Worm (Caenorhabditis elegans) whole organism, L4 larva: ENCODE measurements around the gene C25A11.2.
A peak's percentile ranks its signal among the peaks of the same experiment; 100 is the strongest.

ENCODE experiments used
- D1046.2 ChIP-seq: fragments of 200-800 bp; sonication (Bioruptor generic); IDR thresholded peaks from 2 replicates; pipeline ENCODE4 v1.3.6; 2022; ENCODE audit warnings: missing genetic modification characterization, missing compliant biosample characterization
- F37D6.2 ChIP-seq: sonication (generic microtip); optimal IDR thresholded peaks from 2 replicates; lab custom pipeline; 2016; ENCODE audit warnings: mild to moderate bottlenecking, missing genetic modification characterization, missing compliant biosample characterization
- T20F7.1 ChIP-seq: fragments of 200-800 bp; sonication (Bioruptor generic); optimal IDR thresholded peaks from 2 replicates; lab custom pipeline; 2018; ENCODE audit warnings: mild to moderate bottlenecking, missing genetic modification characterization, missing compliant biosample characterization
- Y105C5A.15 ChIP-seq: fragments of 200-800 bp; sonication (Bioruptor generic); IDR thresholded peaks from 2 replicates; pipeline ENCODE4 v1.3.6; 2022; ENCODE audit warnings: missing genetic modification characterization, missing compliant biosample characterization
- Y75B8A.6 ChIP-seq: fragments of 200-800 bp; sonication (Bioruptor generic); IDR thresholded peaks from 2 replicates; pipeline ENCODE4 v1.3.6; 2022; ENCODE audit warnings: missing genetic modification reagents, missing genetic modification characterization, missing compliant biosample characterization
- ZK337.2 ChIP-seq: fragments of 200-800 bp; sonication (Bioruptor generic); IDR thresholded peaks from 2 replicates; pipeline ENCODE4 v1.3.6; 2022; ENCODE audit warnings: missing genetic modification reagents, missing genetic modification characterization, missing compliant biosample characterization
- aly-2 ChIP-seq: sonication (generic microtip); optimal IDR thresholded peaks from 2 replicates; lab custom pipeline; 2018; ENCODE audit warnings: missing biosample characterization, missing genetic modification characterization
- ama-1 ChIP-seq: fragments of 150-350 bp; optimal IDR thresholded peaks from 2 replicates; lab custom pipeline; 2014; ENCODE audit warnings: inconsistent platforms, mixed read lengths
- attf-4 ChIP-seq: sonication (generic microtip); optimal IDR thresholded peaks from 3 replicates; lab custom pipeline; 2017; ENCODE audit warnings: missing biosample characterization, missing genetic modification characterization
- ceh-32 ChIP-seq: sonication (generic microtip); optimal IDR thresholded peaks from 2 replicates; lab custom pipeline; 2016; ENCODE audit warnings: mild to moderate bottlenecking, missing genetic modification characterization, missing compliant biosample characterization; ENCODE audit not compliant: poor library complexity
- ceh-82 ChIP-seq: sonication (generic microtip); optimal IDR thresholded peaks from 2 replicates; lab custom pipeline; 2017; ENCODE audit warnings: missing biosample characterization, missing genetic modification characterization
- ces-1 ChIP-seq: fragments of 150-350 bp; sonication (generic microtip); optimal IDR thresholded peaks from 4 replicates; lab custom pipeline; 2014; ENCODE audit warnings: missing biosample characterization, missing genetic modification reagents, missing genetic modification characterization
- daf-12 ChIP-seq: fragments of 150-350 bp; optimal IDR thresholded peaks from 2 replicates; lab custom pipeline; 2014; ENCODE audit warnings: missing biosample characterization, missing genetic modification reagents, missing genetic modification characterization
- daf-16 ChIP-seq, 3 experiments: sonication (generic microtip); optimal IDR thresholded peaks; 2 replicates each; lab custom pipeline; 2016 to 2017; ENCODE audit warnings: missing genetic modification characterization in 3 of 3, missing genetic modification reagents in 3 of 3, mild to moderate bottlenecking in 2 of 3, missing compliant biosample characterization in 2 of 3, missing biosample characterization in 1 of 3, moderate library complexity in 1 of 3
- daf-19 ChIP-seq: fragments of 200-800 bp; sonication (Bioruptor generic); conservative IDR thresholded peaks from 2 replicates; pipeline ENCODE4 v1.3.6; 2022; ENCODE audit warnings: missing genetic modification characterization, missing compliant biosample characterization
- daf-8 ChIP-seq: fragments of 200-800 bp; sonication (Bioruptor generic); IDR thresholded peaks from 2 replicates; pipeline ENCODE4 v1.3.6; 2022; ENCODE audit warnings: missing genetic modification characterization, missing compliant biosample characterization
- dmd-6 ChIP-seq: fragments of 200-800 bp; sonication (Bioruptor generic); IDR thresholded peaks from 2 replicates; pipeline ENCODE4 v1.3.6; 2022; ENCODE audit warnings: missing genetic modification reagents, missing genetic modification characterization, missing compliant biosample characterization
- dpl-1 ChIP-seq: fragments of 150-350 bp; optimal IDR thresholded peaks from 2 replicates; lab custom pipeline; 2014; ENCODE audit warnings: missing biosample characterization, missing genetic modification reagents, missing genetic modification characterization
- dve-1 ChIP-seq: sonication (generic microtip); optimal IDR thresholded peaks from 2 replicates; lab custom pipeline; 2017; ENCODE audit warnings: antibody characterized with exemption, mild to moderate bottlenecking, missing genetic modification characterization, missing compliant biosample characterization; ENCODE audit not compliant: insufficient read depth
- fkh-10 ChIP-seq: fragments of 150-350 bp; optimal IDR thresholded peaks from 2 replicates; lab custom pipeline; 2014; ENCODE audit warnings: missing biosample characterization, missing genetic modification reagents, missing genetic modification characterization
- gei-8 ChIP-seq: fragments of 200-800 bp; sonication (Bioruptor generic); optimal IDR thresholded peaks from 2 replicates; lab custom pipeline; 2018; ENCODE audit warnings: mild to moderate bottlenecking, missing genetic modification characterization, missing compliant biosample characterization
- hlh-11 ChIP-seq: fragments of 200-800 bp; sonication (Bioruptor generic); optimal IDR thresholded peaks from 2 replicates; lab custom pipeline; 2018; ENCODE audit warnings: mild to moderate bottlenecking, missing genetic modification characterization, missing compliant biosample characterization
- lin-13 ChIP-seq: fragments of 150-350 bp; optimal IDR thresholded peaks from 2 replicates; lab custom pipeline; 2014; ENCODE audit warnings: missing biosample characterization, missing genetic modification reagents, missing genetic modification characterization
- lin-15B ChIP-seq: fragments of 150-350 bp; sonication (generic microtip); optimal IDR thresholded peaks from 3 replicates; lab custom pipeline; 2014; ENCODE audit warnings: missing biosample characterization, missing genetic modification characterization
- madf-9 ChIP-seq: fragments of 200-800 bp; sonication (Bioruptor generic); conservative IDR thresholded peaks from 2 replicates; pipeline ENCODE4 v1.3.6; 2022; ENCODE audit warnings: missing genetic modification reagents, missing genetic modification characterization, missing compliant biosample characterization
- mdt-29 ChIP-seq: fragments of 200-800 bp; sonication (Bioruptor generic); IDR thresholded peaks from 2 replicates; pipeline ENCODE4 v1.3.6; 2022; ENCODE audit warnings: missing genetic modification reagents, missing genetic modification characterization, missing compliant biosample characterization
- mes-2 ChIP-seq: sonication (generic microtip); optimal IDR thresholded peaks from 2 replicates; lab custom pipeline; 2016; ENCODE audit warnings: missing genotype, mild to moderate bottlenecking, missing genetic modification characterization, missing compliant biosample characterization; ENCODE audit not compliant: poor library complexity, severe bottlenecking
- nhr-28 ChIP-seq: fragments of 150-350 bp; optimal IDR thresholded peaks from 2 replicates; lab custom pipeline; 2014; ENCODE audit warnings: missing biosample characterization, missing genetic modification characterization
- nhr-6 ChIP-seq: fragments of 150-350 bp; optimal IDR thresholded peaks from 2 replicates; lab custom pipeline; 2014; ENCODE audit warnings: missing biosample characterization, missing genetic modification characterization
- nhr-76 ChIP-seq: fragments of 150-350 bp; optimal IDR thresholded peaks from 2 replicates; lab custom pipeline; 2014; ENCODE audit warnings: missing biosample characterization, missing genetic modification characterization
- nhr-77 ChIP-seq: fragments of 150-350 bp; optimal IDR thresholded peaks from 2 replicates; lab custom pipeline; 2014; ENCODE audit warnings: missing biosample characterization, missing genetic modification characterization
- pha-4 ChIP-seq, 2 experiments: fragments of 150-350 bp in 1 of 2; fragments of 200-800 bp in 1 of 2; sonication (Bioruptor generic) in 1 of 2; IDR thresholded peaks in 1 of 2; optimal IDR thresholded peaks in 1 of 2; 2 replicates each; pipeline versions ENCODE4 v1.3.6 to Lab custom; 2014 to 2022; ENCODE audit warnings: missing genetic modification characterization in 2 of 2, missing genetic modification reagents in 2 of 2, missing biosample characterization in 1 of 2, missing compliant biosample characterization in 1 of 2
- rbr-2 ChIP-seq: sonication (generic microtip); optimal IDR thresholded peaks from 2 replicates; lab custom pipeline; 2016; ENCODE audit warnings: missing genotype, missing genetic modification characterization, missing compliant biosample characterization
- set-16 ChIP-seq: fragments of 200-800 bp; sonication (Bioruptor generic); IDR thresholded peaks from 2 replicates; pipeline ENCODE4 v1.3.6; 2022; ENCODE audit warnings: missing genetic modification reagents, missing genetic modification characterization, missing compliant biosample characterization
- skn-1 ChIP-seq: fragments of 150-350 bp; optimal IDR thresholded peaks from 2 replicates; lab custom pipeline; 2014; ENCODE audit warnings: missing biosample characterization, missing genetic modification characterization
- snpc-1.2 ChIP-seq: fragments of 200-800 bp; sonication (Bioruptor generic); IDR thresholded peaks from 2 replicates; pipeline ENCODE4 v1.3.6; 2022; ENCODE audit warnings: missing genetic modification reagents, missing genetic modification characterization, missing compliant biosample characterization
- spr-3 ChIP-seq: fragments of 200-800 bp; sonication (Bioruptor generic); optimal IDR thresholded peaks from 2 replicates; lab custom pipeline; 2018; ENCODE audit warnings: mild to moderate bottlenecking, missing genetic modification characterization, missing compliant biosample characterization
- tag-97 ChIP-seq: fragments of 200-800 bp; sonication (Bioruptor generic); IDR thresholded peaks from 2 replicates; pipeline ENCODE4 v1.3.6; 2022; ENCODE audit warnings: missing genetic modification characterization, missing compliant biosample characterization
- unc-39 ChIP-seq: sonication (generic microtip); optimal IDR thresholded peaks from 2 replicates; lab custom pipeline; 2017; ENCODE audit warnings: missing biosample characterization, missing genetic modification characterization
- unc-62 ChIP-seq, 3 experiments: fragments of 150-350 bp in 1 of 3; sonication (generic microtip); optimal IDR thresholded peaks in 2 of 3; peaks in 1 of 3; 1 replicate in 1 of 3; 2 replicates in 2 of 3; lab custom pipeline; 2014 to 2017; ENCODE audit warnings: missing biosample characterization in 3 of 3, missing genetic modification characterization in 3 of 3, missing genetic modification reagents in 3 of 3, missing genotype in 1 of 3
- vab-7 ChIP-seq: fragments of 200-800 bp; sonication (Bioruptor generic); IDR thresholded peaks from 2 replicates; pipeline ENCODE4 v1.3.6; 2022; ENCODE audit warnings: missing genetic modification reagents, missing genetic modification characterization, missing compliant biosample characterization
- zip-11 ChIP-seq: fragments of 200-800 bp; sonication (Bioruptor generic); IDR thresholded peaks from 2 replicates; pipeline ENCODE4 v1.3.6; 2022; ENCODE audit warnings: missing genetic modification characterization, missing compliant biosample characterization

The C25A11.2 gene

ce11 chrX:9068075-9068474, 45.8 kb upstream of the C25A11.2 start (continued):
- TF ChIP-seq dve-1, result peak; percentile 54
- TF ChIP-seq pha-4 (GFP tag; IDR thresholded peaks at IDR 0.05; lab: Robert Waterston, UW), result no peak
- TF ChIP-seq pha-4 (tag; optimal IDR thresholded peaks at IDR 0.05; lab: Kevin White, UChicago), result peak; percentile 70
- TF ChIP-seq dmd-6, result peak; percentile 28; the same call in 1 of the 2 replicates
- TF ChIP-seq Y105C5A.15, result no peak
- peak; percentile 61 for TF ChIP-seq nhr-28 (tag; lab: Kevin White, UChicago)
- peak; percentile 39 for TF ChIP-seq lin-13 (GFP tag; lab: Kevin White, UChicago)
- TF ChIP-seq nhr-6 (tag; lab: Kevin White, UChicago), result peak; percentile 47

ce11 chrX:9069070-9069469, 44.8 kb upstream of the C25A11.2 start:
- TF ChIP-seq gei-8 (GFP tag; lab: Kevin White, UChicago) (no peak), T20F7.1 (no peak), rbr-2 (no peak), unc-62 (GFP tag; optimal IDR thresholded peaks at IDR 0.05 in 1 of 2; lab: Kevin White, UChicago) (peak in 1 of 2 experiments; percentile 91), unc-62 (tag; optimal IDR thresholded peaks at IDR 0.05; lab: Kevin White, UChicago) (no peak), hlh-11 (tag; lab: Kevin White, UChicago) (peak; percentile 0), fkh-10 (no peak), tag-97 (no peak), daf-16 (GFP tag; optimal IDR thresholded peaks at IDR 0.05; lab: Kevin White, UChicago) (peak in 1 of 2 experiments; percentile 0), daf-16 (tag; optimal IDR thresholded peaks at IDR 0.05; lab: Kevin White, UChicago) (no peak), spr-3 (no peak)

ce11 chrX:9074497-9074896, 39.4 kb upstream of the C25A11.2 start:
- 0 out of 2 replicates have a peak, but pooled peaks have one; percentile 59 for TF ChIP-seq Y105C5A.15
- TF ChIP-seq mes-2 (tag; lab: Kevin White, UChicago), result peak; percentile 0
- TF ChIP-seq skn-1 (tag; lab: Kevin White, UChicago), result no peak
- no peak for TF ChIP-seq tag-97
- no peak for TF ChIP-seq dpl-1 (GFP tag; lab: Kevin White, UChicago)
- TF ChIP-seq nhr-77, result no peak
- TF ChIP-seq Y75B8A.6, result no peak
- TF ChIP-seq daf-16 (GFP tag; optimal IDR thresholded peaks at IDR 0.05; lab: Kevin White, UChicago), result no peak
- TF ChIP-seq daf-16 (tag; optimal IDR thresholded peaks at IDR 0.05; lab: Kevin White, UChicago), result peak; percentile 30
- no peak for TF ChIP-seq lin-13 (GFP tag; lab: Kevin White, UChicago)
- TF ChIP-seq mdt-29 (GFP tag; lab: Robert Waterston, UW), result no peak
- no peak for TF ChIP-seq nhr-76 (tag; lab: Kevin White, UChicago)
- TF ChIP-seq ceh-82 (tag; lab: Kevin White, UChicago), result no peak
- 0 out of 2 replicates have a peak, but pooled peaks have one; percentile 11 for TF ChIP-seq madf-9

- no peak for TF ChIP-seq tag-97
- no peak for TF ChIP-seq ces-1
- TF ChIP-seq dpl-1 (GFP tag; lab: Kevin White, UChicago), result no peak
- no peak for TF ChIP-seq daf-19 (GFP tag; lab: Robert Waterston, UW)
- TF ChIP-seq set-16 (GFP tag; lab: Robert Waterston, UW), result no peak
- no peak for TF ChIP-seq unc-39
- no peak for TF ChIP-seq dmd-6
- TF ChIP-seq attf-4 (tag; lab: Kevin White, UChicago), result no peak
- TF ChIP-seq snpc-1.2, result no peak
Observed at ce11 chrX:9076886-9077285, 37.0 kb upstream of the C25A11.2 start, which contains the start of gene F47E1.1. Gene F47E1.1, plus strand, starts transcription at chrX:9077186.

ce11 chrX:9078149-9078548, 35.7 kb upstream of the C25A11.2 start:
- no peak for TF ChIP-seq attf-4 (tag; lab: Kevin White, UChicago)
- TF ChIP-seq vab-7 (GFP tag; lab: Robert Waterston, UW), result no peak
- peak; percentile 42 for TF ChIP-seq dmd-6
- TF ChIP-seq D1046.2 (GFP tag; lab: Robert Waterston, UW), result no peak
- TF ChIP-seq Y75B8A.6, result no peak
- peak; percentile 34 for TF ChIP-seq F37D6.2 (tag; lab: Kevin White, UChicago)
- no peak for TF ChIP-seq daf-12
- TF ChIP-seq aly-2 (tag; lab: Kevin White, UChicago), result no peak
- no peak for TF ChIP-seq daf-8 (GFP tag; lab: Robert Waterston, UW)
- no peak for TF ChIP-seq ama-1 (lab: Kevin White, UChicago)
- no peak for TF ChIP-seq ceh-32 (tag; lab: Kevin White, UChicago)
- no peak for TF ChIP-seq zip-11
- no peak for TF ChIP-seq tag-97
- TF ChIP-seq set-16 (GFP tag; lab: Robert Waterston, UW), result no peak
- TF ChIP-seq lin-15B (tag; lab: Kevin White, UChicago), result no peak
- no peak for TF ChIP-seq ZK337.2
- TF ChIP-seq nhr-6 (tag; lab: Kevin White, UChicago), result no peak
- peak in 1 of 2 experiments; percentile 71 for TF ChIP-seq unc-62 (GFP tag; optimal IDR thresholded peaks at IDR 0.05 in 1 of 2; lab: Kevin White, UChicago)
- TF ChIP-seq unc-62 (tag; optimal IDR thresholded peaks at IDR 0.05; lab: Kevin White, UChicago), result no peak
- peak; percentile 36 for TF ChIP-seq rbr-2
